Fruit fly (Drosophila melanogaster) whole organism, wandering third instar larva: ENCODE measurements around the gene CG5623.

ENCODE experiments used
- CG32264 ChIP-seq: fragments of 200-800 bp; sonication (Bioruptor generic); optimal IDR thresholded peaks from 2 replicates; lab custom pipeline; 2016; ENCODE audit warnings: missing biosample characterization, missing genetic modification characterization
- HLH106 ChIP-seq: fragments of 200-800 bp; optimal IDR thresholded peaks from 3 replicates; lab custom pipeline; 2019; ENCODE audit warnings: missing biosample characterization, mild to moderate bottlenecking, missing genetic modification characterization, moderate library complexity
- Hr78 ChIP-seq: fragments of >200 bp; optimal IDR thresholded peaks from 2 replicates; lab custom pipeline; 2017; ENCODE audit warnings: missing biosample characterization, missing genetic modification characterization
- Myc ChIP-seq: fragments of >200 bp; optimal IDR thresholded peaks from 2 replicates; lab custom pipeline; 2017
- OdsH ChIP-seq: fragments of 200-800 bp; sonication (Bioruptor generic); optimal IDR thresholded peaks from 2 replicates; lab custom pipeline; 2016; ENCODE audit warnings: missing biosample characterization, mild to moderate bottlenecking, missing genetic modification characterization
- Sp1 ChIP-seq: fragments of 200-800 bp; sonication (Bioruptor generic); optimal IDR thresholded peaks from 3 replicates; lab custom pipeline; 2019; ENCODE audit warnings: missing biosample characterization, mild to moderate bottlenecking, missing genetic modification characterization, moderate library complexity
- dsf ChIP-seq: sonication (Bioruptor generic); optimal IDR thresholded peaks from 2 replicates; lab custom pipeline; 2016; ENCODE audit warnings: missing biosample characterization, missing genetic modification characterization, borderline replicate concordance
- fru ChIP-seq: fragments of 200-800 bp; sonication (Bioruptor generic); optimal IDR thresholded peaks from 3 replicates; lab custom pipeline; 2016; ENCODE audit warnings: missing biosample characterization, mild to moderate bottlenecking, missing genetic modification characterization
- h ChIP-seq: fragments of 200-800 bp; sonication (Bioruptor generic); optimal IDR thresholded peaks from 3 replicates; lab custom pipeline; 2016; ENCODE audit warnings: missing biosample characterization, mild to moderate bottlenecking, missing genetic modification characterization
- lola ChIP-seq: fragments of >200 bp; optimal IDR thresholded peaks from 2 replicates; lab custom pipeline; 2017; ENCODE audit warnings: missing biosample characterization, missing genetic modification characterization
- pan ChIP-seq: fragments of >200 bp; optimal IDR thresholded peaks from 2 replicates; lab custom pipeline; 2017
- psq ChIP-seq: fragments of 200-800 bp; sonication (Bioruptor generic); optimal IDR thresholded peaks from 3 replicates; lab custom pipeline; 2017; ENCODE audit warnings: missing biosample characterization, mild to moderate bottlenecking, missing genetic modification characterization, moderate library complexity
- sage ChIP-seq: fragments of 200-800 bp; sonication (Bioruptor generic); optimal IDR thresholded peaks from 2 replicates; lab custom pipeline; 2016; ENCODE audit warnings: missing biosample characterization, mild to moderate bottlenecking, missing genetic modification characterization

dm6 chr3R:15816276-15816675, 49.0 kb upstream of the CG5623 start:
- no peak for TF ChIP-seq sage (GFP tag; lab: Kevin White, UChicago)
- no peak for TF ChIP-seq lola
- TF ChIP-seq CG32264 (GFP tag; lab: Kevin White, UChicago), result no peak
- TF ChIP-seq psq (GFP tag; lab: Kevin White, UChicago), result no peak
- no peak for TF ChIP-seq OdsH (GFP tag; lab: Kevin White, UChicago)
- TF ChIP-seq dsf (GFP tag; lab: Kevin White, UChicago), result no peak
- TF ChIP-seq pan (lab: Kevin White, UChicago), result no peak
- TF ChIP-seq Hr78 (GFP tag; lab: Kevin White, UChicago), result no peak
- TF ChIP-seq HLH106 (tag; lab: Kevin White, UChicago), result no peak
- peak; percentile 21 for TF ChIP-seq fru (GFP tag; lab: Kevin White, UChicago)
- peak; percentile 48 for TF ChIP-seq h (GFP tag; lab: Kevin White, UChicago)
- TF ChIP-seq Myc, result no peak
- no peak for TF ChIP-seq Sp1 (GFP tag; lab: Kevin White, UChicago)
